Fruit fly (Drosophila melanogaster): ENCODE data around the gene CG7084.

- no peak for TF ChIP-seq CG8478 (optimal IDR thresholded peaks at IDR 0.05)
- no peak for TF ChIP-seq CTCF (optimal IDR thresholded peaks at IDR 0.05)
These were observed 1.5 kb downstream of the CG7084 start for dm6 chr3R:22300064-22300463.
